Fruit fly (Drosophila melanogaster): Measurements from ENCODE around the gene Alp11.

Gene Alp11

DNA sequence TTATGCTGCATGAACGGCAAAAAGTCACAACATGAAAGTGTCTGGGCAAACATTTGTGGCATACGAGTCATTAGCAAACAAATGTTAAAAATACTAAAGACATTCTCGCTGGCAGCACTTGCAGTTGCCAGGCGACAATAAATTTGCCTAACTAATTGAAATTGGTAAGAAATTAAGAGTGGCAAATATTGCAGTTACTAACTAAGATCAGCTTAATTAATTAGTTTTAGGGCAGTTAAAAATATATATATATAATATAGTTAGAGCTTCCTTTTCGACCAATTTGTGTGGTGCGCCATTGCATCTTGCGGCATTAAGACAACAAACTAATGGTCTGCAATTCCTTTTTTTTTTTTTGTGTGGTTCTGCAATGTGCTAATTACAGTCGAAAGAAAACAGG lies 30.4 kb downstream of the Alp11 start:
- TF ChIP-seq Oli (tag; optimal IDR thresholded peaks at IDR 0.05), result peak; percentile 41
- no peak for TF ChIP-seq ham (GFP tag; IDR thresholded peaks at IDR 0.05)
- TF ChIP-seq ranshi (GFP tag; IDR thresholded peaks at IDR 0.05), result 0 out of 2 replicates have a peak, but pooled peaks have one; percentile 47
- TF ChIP-seq Dek (tag; optimal IDR thresholded peaks at IDR 0.05), result no peak
- peak; percentile 19 for TF ChIP-seq grau (tag; optimal IDR thresholded peaks at IDR 0.05)
- TF ChIP-seq Hand (GFP tag; optimal IDR thresholded peaks at IDR 0.05), result no peak
- no peak for TF ChIP-seq CG34376 (GFP tag; optimal IDR thresholded peaks at IDR 0.05)
- TF ChIP-seq Hmr (GFP tag; optimal IDR thresholded peaks at IDR 0.05), result no peak
- TF ChIP-seq inv (GFP tag; IDR thresholded peaks at IDR 0.05; ENCODE audit: partially characterized antibody), result no peak
- TF ChIP-seq CG31365 (tag; optimal IDR thresholded peaks at IDR 0.05), result no peak
- TF ChIP-seq ATbp (GFP tag; optimal IDR thresholded peaks at IDR 0.05), result peak; percentile 31
- 0 out of 3 replicates have a peak, but pooled peaks have one; percentile 12 for TF ChIP-seq CG2889 (GFP tag; IDR thresholded peaks at IDR 0.05)
- TF ChIP-seq CG14965 (GFP tag; optimal IDR thresholded peaks at IDR 0.05; ENCODE audit: borderline replicate concordance), result no peak
- no peak for TF ChIP-seq CG3847 (GFP tag; IDR thresholded peaks at IDR 0.05)
- no peak for TF ChIP-seq wek (GFP tag; optimal IDR thresholded peaks at IDR 0.05)
- no peak for TF ChIP-seq HHEX (GFP tag; optimal IDR thresholded peaks at IDR 0.05)
- TF ChIP-seq CG17359 (tag; optimal IDR thresholded peaks at IDR 0.05), result peak; percentile 53
- no peak for TF ChIP-seq CG4854 (GFP tag; optimal IDR thresholded peaks at IDR 0.05)
- no peak for TF ChIP-seq C15 (GFP tag; IDR thresholded peaks at IDR 0.05)
- no peak for TF ChIP-seq CG3995 (GFP tag; optimal IDR thresholded peaks at IDR 0.05)
- TF ChIP-seq CG8924 (tag; optimal IDR thresholded peaks at IDR 0.05), result peak; percentile 16
- TF ChIP-seq CG13775 (GFP tag; optimal IDR thresholded peaks at IDR 0.05), result peak; percentile 39
- no peak for TF ChIP-seq HmgD (GFP tag; optimal IDR thresholded peaks at IDR 0.05)
- no peak for TF ChIP-seq nerfin-2 (GFP tag; IDR thresholded peaks at IDR 0.05; ENCODE audit: partially characterized antibody)
- peak; percentile 18 for TF ChIP-seq CG1602 (GFP tag; optimal IDR thresholded peaks at IDR 0.05)
- no peak for TF ChIP-seq zen2 (GFP tag; IDR thresholded peaks at IDR 0.05; ENCODE audit: partially characterized antibody)
- TF ChIP-seq psq (GFP tag; optimal IDR thresholded peaks at IDR 0.05), result no peak
- TF ChIP-seq Opbp (GFP tag; IDR thresholded peaks at IDR 0.05; ENCODE audit: partially characterized antibody), result no peak
- no peak for TF ChIP-seq CG2120 (GFP tag; optimal IDR thresholded peaks at IDR 0.05)
- TF ChIP-seq pho (GFP tag; optimal IDR thresholded peaks at IDR 0.05), result no peak
- TF ChIP-seq sqz (GFP tag; optimal IDR thresholded peaks at IDR 0.05), result no peak
- peak; percentile 47; the same call in 1 of the 3 replicates for TF ChIP-seq B-H1 (GFP tag; IDR thresholded peaks at IDR 0.05)
- no peak for TF ChIP-seq CG11398 (GFP tag; optimal IDR thresholded peaks at IDR 0.05)
- no peak for TF ChIP-seq lmd (GFP tag; IDR thresholded peaks at IDR 0.05)
- TF ChIP-seq CG18619 (GFP tag; optimal IDR thresholded peaks at IDR 0.05), result no peak
- no peak for TF ChIP-seq Sox100B (GFP tag; optimal IDR thresholded peaks at IDR 0.05)
- no peak for TF ChIP-seq sc (optimal IDR thresholded peaks at IDR 0.05)
- peak; percentile 22 for TF ChIP-seq sc (GFP tag; optimal IDR thresholded peaks at IDR 0.05)
- no peak for TF ChIP-seq CG15479 (GFP tag; optimal IDR thresholded peaks at IDR 0.05)
- no peak for TF ChIP-seq schlank (tag; optimal IDR thresholded peaks at IDR 0.05)
- TF ChIP-seq nom (GFP tag; optimal IDR thresholded peaks at IDR 0.05), result no peak
- TF ChIP-seq ap (GFP tag; IDR thresholded peaks at IDR 0.05), result peak; percentile 47; the same call in 1 of the 2 replicates
- TF ChIP-seq gsb (GFP tag; IDR thresholded peaks at IDR 0.05), result no peak
- TF ChIP-seq nau (GFP tag; optimal IDR thresholded peaks at IDR 0.05), result no peak
- TF ChIP-seq CG14014 (GFP tag; IDR thresholded peaks at IDR 0.05), result no peak
- TF ChIP-seq CG31441 (GFP tag; IDR thresholded peaks at IDR 0.05), result peak; percentile 39; the same call in 1 of the 2 replicates
- peak in 1 of 2 experiments; percentile 78 for TF ChIP-seq bsh (GFP tag; optimal IDR thresholded peaks at IDR 0.05)
- peak; percentile 85 for TF ChIP-seq Drgx (GFP tag; IDR thresholded peaks at IDR 0.05)
- TF ChIP-seq CG6765 (GFP tag; optimal IDR thresholded peaks at IDR 0.05), result no peak
- no peak for TF ChIP-seq ftz-f1 (GFP tag; optimal IDR thresholded peaks at IDR 0.05)
- TF ChIP-seq CG2678 (tag; optimal IDR thresholded peaks at IDR 0.05), result peak; percentile 39

Measured in whole organism, embryonic.